Worm (Caenorhabditis elegans) whole organism, young adult: Measurements from ENCODE around the gene sre-48.

Experiments
- B0019.2 ChIP-seq: fragments of 200-800 bp; sonication (Bioruptor generic); conservative IDR thresholded peaks from 2 replicates; pipeline ENCODE4 v1.3.6; 2022; ENCODE audit warnings: missing genetic modification reagents, missing genetic modification characterization, missing compliant biosample characterization
- B0336.3 ChIP-seq: fragments of 200-800 bp; sonication (Bioruptor generic); IDR thresholded peaks from 2 replicates; pipeline ENCODE4 v1.3.6; 2022; ENCODE audit warnings: missing genetic modification characterization, missing compliant biosample characterization
- D2030.7 ChIP-seq: fragments of 200-800 bp; sonication (Bioruptor generic); IDR thresholded peaks from 2 replicates; pipeline ENCODE4 v1.3.6; 2022; ENCODE audit warnings: missing genetic modification reagents, missing genetic modification characterization, missing compliant biosample characterization
- F57C9.4 ChIP-seq: sonication (generic microtip); optimal IDR thresholded peaks from 2 replicates; lab custom pipeline; 2017; ENCODE audit warnings: mild to moderate bottlenecking, missing genetic modification characterization, missing compliant biosample characterization
- K11D2.4 ChIP-seq: fragments of 200-800 bp; sonication (Bioruptor generic); IDR thresholded peaks from 2 replicates; pipeline ENCODE4 v1.3.6; 2022; ENCODE audit warnings: missing genetic modification reagents, missing genetic modification characterization, missing compliant biosample characterization
- K12H6.12 ChIP-seq: fragments of 200-800 bp; sonication (Bioruptor generic); optimal IDR thresholded peaks from 2 replicates; lab custom pipeline; 2018; ENCODE audit warnings: mild to moderate bottlenecking, missing genetic modification characterization, missing compliant biosample characterization
- T26A5.8 ChIP-seq: sonication (generic microtip); optimal IDR thresholded peaks from 2 replicates; lab custom pipeline; 2016; ENCODE audit warnings: missing genetic modification characterization, missing compliant biosample characterization
- attf-5 ChIP-seq: fragments of 200-800 bp; sonication (Bioruptor generic); optimal IDR thresholded peaks from 2 replicates; lab custom pipeline; 2018; ENCODE audit warnings: mild to moderate bottlenecking, missing genetic modification characterization, missing compliant biosample characterization
- attf-6 ChIP-seq: fragments of 200-800 bp; sonication (Bioruptor generic); IDR thresholded peaks from 2 replicates; pipeline ENCODE4 v1.3.6; 2022; ENCODE audit warnings: missing genetic modification reagents, missing genetic modification characterization, missing compliant biosample characterization
- cebp-1 ChIP-seq, 2 experiments: fragments of 200-800 bp in 1 of 2; sonication (Bioruptor generic) in 1 of 2; sonication (generic microtip) in 1 of 2; IDR thresholded peaks in 1 of 2; optimal IDR thresholded peaks in 1 of 2; 2 replicates each; pipeline versions ENCODE4 v1.3.6 to Lab custom; 2017 to 2022; ENCODE audit warnings: missing compliant biosample characterization in 2 of 2, missing genetic modification characterization in 2 of 2, mild to moderate bottlenecking in 1 of 2, missing genetic modification reagents in 1 of 2, moderate library complexity in 1 of 2
- ceh-40 ChIP-seq: fragments of 200-800 bp; sonication (Bioruptor generic); IDR thresholded peaks from 2 replicates; pipeline ENCODE4 v1.3.6; 2022; ENCODE audit warnings: missing genetic modification characterization, missing compliant biosample characterization
- chd-7 ChIP-seq: sonication (generic microtip); optimal IDR thresholded peaks from 2 replicates; lab custom pipeline; 2016; ENCODE audit warnings: mild to moderate bottlenecking, missing genetic modification characterization, moderate library complexity, missing compliant biosample characterization
- dox-1 ChIP-seq: fragments of 200-800 bp; sonication (Bioruptor generic); IDR thresholded peaks from 2 replicates; pipeline ENCODE4 v1.3.6; 2022; ENCODE audit warnings: missing genetic modification reagents, missing genetic modification characterization, missing compliant biosample characterization
- ets-4 ChIP-seq: fragments of 200-800 bp; sonication (Bioruptor generic); optimal IDR thresholded peaks from 2 replicates; lab custom pipeline; 2018; ENCODE audit warnings: mild to moderate bottlenecking, missing genetic modification characterization, missing compliant biosample characterization
- hlh-12 ChIP-seq: sonication (generic microtip); optimal IDR thresholded peaks from 2 replicates; lab custom pipeline; 2016; ENCODE audit warnings: missing genetic modification characterization, missing compliant biosample characterization
- hmg-1.2 ChIP-seq: fragments of 200-800 bp; sonication (Bioruptor generic); IDR thresholded peaks from 2 replicates; pipeline ENCODE4 v1.3.6; 2022; ENCODE audit warnings: missing genetic modification reagents, missing genetic modification characterization, missing compliant biosample characterization
- hsf-1 ChIP-seq: fragments of 200-800 bp; sonication (Bioruptor generic); IDR thresholded peaks from 2 replicates; pipeline ENCODE4 v1.3.6; 2022; ENCODE audit warnings: missing genetic modification reagents, missing genetic modification characterization, missing compliant biosample characterization
- mcd-1 ChIP-seq: fragments of 200-800 bp; sonication (Bioruptor generic); IDR thresholded peaks from 2 replicates; pipeline ENCODE4 v1.3.6; 2022; ENCODE audit warnings: missing genetic modification reagents, missing genetic modification characterization, missing compliant biosample characterization
- mel-28 ChIP-seq: sonication (generic microtip); optimal IDR thresholded peaks from 2 replicates; lab custom pipeline; 2016; ENCODE audit warnings: borderline replicate concordance, mild to moderate bottlenecking, missing genetic modification characterization, missing compliant biosample characterization
- nfya-2 ChIP-seq: fragments of 200-800 bp; sonication (Bioruptor generic); IDR thresholded peaks from 2 replicates; pipeline ENCODE4 v1.3.6; 2022; ENCODE audit warnings: missing genetic modification reagents, missing genetic modification characterization, missing compliant biosample characterization
- nfyb-1 ChIP-seq: fragments of 200-800 bp; sonication (Bioruptor generic); IDR thresholded peaks from 2 replicates; pipeline ENCODE4 v1.3.6; 2022; ENCODE audit warnings: missing genetic modification reagents, missing genetic modification characterization, missing compliant biosample characterization
- nhr-80 ChIP-seq: sonication (generic microtip); optimal IDR thresholded peaks from 2 replicates; lab custom pipeline; 2016; ENCODE audit warnings: missing genetic modification characterization, missing compliant biosample characterization
- nhr-90 ChIP-seq: sonication (generic microtip); optimal IDR thresholded peaks from 2 replicates; lab custom pipeline; 2016; ENCODE audit warnings: missing genotype, mild to moderate bottlenecking, missing genetic modification characterization, missing compliant biosample characterization
- rec-8 ChIP-seq, 2 experiments: sonication (generic microtip); optimal IDR thresholded peaks; 2 replicates each; lab custom pipeline; 2016; ENCODE audit warnings: mild to moderate bottlenecking in 2 of 2, missing genetic modification characterization in 2 of 2, missing genetic modification reagents in 2 of 2, missing genotype in 2 of 2, missing biosample characterization in 1 of 2, missing compliant biosample characterization in 1 of 2, moderate library complexity in 1 of 2
- sptf-2 ChIP-seq: fragments of 200-800 bp; sonication (Bioruptor generic); optimal IDR thresholded peaks from 2 replicates; lab custom pipeline; 2018; ENCODE audit warnings: mild to moderate bottlenecking, missing genetic modification characterization, missing compliant biosample characterization
- tbp1 ChIP-seq: fragments of 200-800 bp; sonication (Bioruptor generic); optimal IDR thresholded peaks from 2 replicates; lab custom pipeline; 2018; ENCODE audit warnings: mild to moderate bottlenecking, missing genetic modification characterization, missing compliant biosample characterization
- tlf-1 ChIP-seq: fragments of 200-800 bp; sonication (Bioruptor generic); optimal IDR thresholded peaks from 2 replicates; lab custom pipeline; 2018; ENCODE audit warnings: mild to moderate bottlenecking, missing genetic modification characterization, missing compliant biosample characterization
- xnd-1 ChIP-seq: sonication (generic microtip); optimal IDR thresholded peaks from 2 replicates; lab custom pipeline; 2016; ENCODE audit warnings: missing genotype, missing genetic modification reagents, missing genetic modification characterization, missing compliant biosample characterization
- zfh-2 ChIP-seq: fragments of 200-800 bp; sonication (Bioruptor generic); conservative IDR thresholded peaks from 2 replicates; pipeline ENCODE4 v1.3.6; 2022; ENCODE audit warnings: missing genetic modification reagents, missing genetic modification characterization, missing compliant biosample characterization
- ztf-18 ChIP-seq: sonication (generic microtip); optimal IDR thresholded peaks from 2 replicates; lab custom pipeline; 2016; ENCODE audit warnings: missing genotype, mild to moderate bottlenecking, missing genetic modification characterization, missing compliant biosample characterization
- ztf-22 ChIP-seq: fragments of 200-800 bp; sonication (Bioruptor generic); optimal IDR thresholded peaks from 2 replicates; lab custom pipeline; 2018; ENCODE audit warnings: mild to moderate bottlenecking, missing genetic modification characterization, moderate library complexity, missing compliant biosample characterization

Gene sre-48

ce11 chrII:13962319-13962718 lies 17.4 kb downstream of the sre-48 start, which contains the start of gene rpi-1 (continued):
- no peak for TF ChIP-seq tbp1 (GFP tag; lab: Kevin White, UChicago)
- no peak for TF ChIP-seq xnd-1 (tag; lab: Kevin White, UChicago)
- TF ChIP-seq, all 124 proteins: peak for 0

ce11 chrII:13961567-13961966 lies 18.1 kb downstream of the sre-48 start:
- TF ChIP-seq zfh-2 (peak; percentile 68), nfya-2 (no peak)

ce11 chrII:13958359-13958758 lies 21.3 kb downstream of the sre-48 start:
- TF ChIP-seq cebp-1 (GFP tag; IDR thresholded peaks at IDR 0.05; lab: Robert Waterston, UW) (no peak), cebp-1 (tag; optimal IDR thresholded peaks at IDR 0.05; lab: Kevin White, UChicago) (peak; percentile 18), nhr-80 (peak; percentile 76), K11D2.4 (no peak), ztf-18 (tag; lab: Kevin White, UChicago) (peak; percentile 80), attf-6 (GFP tag; lab: Robert Waterston, UW) (no peak), tlf-1 (GFP tag; lab: Kevin White, UChicago) (no peak), sptf-2 (GFP tag; lab: Kevin White, UChicago) (no peak), ets-4 (GFP tag; lab: Kevin White, UChicago) (no peak), mcd-1 (GFP tag; lab: Robert Waterston, UW) (0 out of 2 replicates have a peak, but pooled peaks have one; percentile 14), rec-8 (tag; optimal IDR thresholded peaks at IDR 0.05; lab: Kevin White, UChicago) (no peak)

- TF ChIP-seq hmg-1.2 (GFP tag; lab: Robert Waterston, UW), result no peak
- TF ChIP-seq nhr-80, result peak; percentile 64
These were observed 22.2 kb downstream of the sre-48 start, which contains the start of gene zip-3 for ce11 chrII:13957437-13957836. TSS of gene zip-3 (minus strand) at chrII:13957457.

ce11 chrII:13956529-13956928 lies 23.2 kb downstream of the sre-48 start:
- peak; percentile 81 for TF ChIP-seq nfyb-1 (GFP tag; lab: Robert Waterston, UW)
- TF ChIP-seq ceh-40, result no peak
- peak; percentile 62 for TF ChIP-seq mcd-1 (GFP tag; lab: Robert Waterston, UW)
- peak; percentile 3 for TF ChIP-seq chd-7
- TF ChIP-seq tbp1 (GFP tag; lab: Kevin White, UChicago), result peak; percentile 18
- no peak for TF ChIP-seq B0019.2
- TF ChIP-seq attf-5 (GFP tag; lab: Kevin White, UChicago), result peak; percentile 35
- TF ChIP-seq F57C9.4 (tag; lab: Kevin White, UChicago), result no peak
- TF ChIP-seq ztf-18 (tag; lab: Kevin White, UChicago), result no peak
- TF ChIP-seq ztf-22, result peak; percentile 40
- TF ChIP-seq T26A5.8 (tag; lab: Kevin White, UChicago), result no peak
- peak; percentile 7 for TF ChIP-seq nhr-90 (tag; lab: Kevin White, UChicago)
- TF ChIP-seq hlh-12 (tag; lab: Kevin White, UChicago), result no peak
- peak; percentile 92 for TF ChIP-seq nhr-80
- TF ChIP-seq dox-1, result peak; percentile 62; the same call in 1 of the 2 replicates
- no peak for TF ChIP-seq mel-28 (tag; lab: Kevin White, UChicago)
- 0 out of 2 replicates have a peak, but pooled peaks have one; percentile 27 for TF ChIP-seq B0336.3 (GFP tag; lab: Robert Waterston, UW)
- TF ChIP-seq cebp-1 (GFP tag; IDR thresholded peaks at IDR 0.05; lab: Robert Waterston, UW), result peak; percentile 40; the same call in 1 of the 2 replicates
- peak; percentile 48 for TF ChIP-seq cebp-1 (tag; optimal IDR thresholded peaks at IDR 0.05; lab: Kevin White, UChicago)

ce11 chrII:13954979-13955378 lies 24.7 kb downstream of the sre-48 start:
- TF ChIP-seq hsf-1, result no peak
- TF ChIP-seq K12H6.12, result no peak
- no peak for TF ChIP-seq D2030.7 (GFP tag; lab: Robert Waterston, UW)
- peak; percentile 22 for TF ChIP-seq nhr-80
- no peak for TF ChIP-seq F57C9.4 (tag; lab: Kevin White, UChicago)
- no peak for TF ChIP-seq ztf-18 (tag; lab: Kevin White, UChicago)
